Worm (Caenorhabditis elegans) whole organism, L3 larva: ENCODE results near the gene lin-9.

Experiments
- R02D3.7 ChIP-seq: fragments of 150-350 bp; optimal IDR thresholded peaks from 2 replicates; lab custom pipeline; 2014; ENCODE audit warnings: missing biosample characterization, missing genetic modification characterization
- ZK546.5 ChIP-seq: sonication (generic microtip); optimal IDR thresholded peaks from 2 replicates; lab custom pipeline; 2017; ENCODE audit warnings: missing biosample characterization, missing genetic modification characterization
- aly-2 ChIP-seq: fragments of 150-350 bp; optimal IDR thresholded peaks from 2 replicates; lab custom pipeline; 2014; ENCODE audit warnings: missing biosample characterization, missing genetic modification characterization
- ama-1 ChIP-seq: fragments of 150-350 bp; optimal IDR thresholded peaks from 2 replicates; lab custom pipeline; 2018
- ceh-16 ChIP-seq: sonication (generic microtip); optimal IDR thresholded peaks from 2 replicates; lab custom pipeline; 2017; ENCODE audit warnings: missing biosample characterization, missing genetic modification characterization
- ceh-28 ChIP-seq: fragments of 150-350 bp; optimal IDR thresholded peaks from 2 replicates; lab custom pipeline; 2014; ENCODE audit warnings: missing biosample characterization, missing genetic modification reagents, missing genetic modification characterization
- ceh-9 ChIP-seq: sonication (generic microtip); optimal IDR thresholded peaks from 2 replicates; lab custom pipeline; 2018; ENCODE audit warnings: missing biosample characterization, missing genetic modification characterization
- egl-27 ChIP-seq: sonication (generic microtip); optimal IDR thresholded peaks from 4 replicates; lab custom pipeline; 2017; ENCODE audit warnings: missing biosample characterization, missing genetic modification reagents, missing genetic modification characterization
- egl-5 ChIP-seq: fragments of 150-350 bp; optimal IDR thresholded peaks from 2 replicates; lab custom pipeline; 2017; ENCODE audit warnings: missing biosample characterization, missing genetic modification reagents, missing genetic modification characterization, inconsistent platforms
- elt-1 ChIP-seq: fragments of 150-350 bp; optimal IDR thresholded peaks from 2 replicates; lab custom pipeline; 2014; ENCODE audit warnings: missing biosample characterization, missing genetic modification characterization
- elt-2 ChIP-seq: sonication (generic microtip); optimal IDR thresholded peaks from 2 replicates; lab custom pipeline; 2016; ENCODE audit warnings: missing genetic modification reagents, mild to moderate bottlenecking, missing genetic modification characterization, missing compliant biosample characterization
- elt-3 ChIP-seq, 3 experiments: fragments of 150-350 bp in 1 of 3; sonication (generic microtip) in 2 of 3; optimal IDR thresholded peaks; 2 replicates in 2 of 3; 4 replicates in 1 of 3; lab custom pipeline; 2014 to 2017; ENCODE audit warnings: missing biosample characterization in 3 of 3, missing genetic modification characterization in 3 of 3
- fkh-10 ChIP-seq: sonication (generic microtip); optimal IDR thresholded peaks from 2 replicates; lab custom pipeline; 2017; ENCODE audit warnings: missing biosample characterization, missing genetic modification reagents, missing genetic modification characterization
- fkh-2 ChIP-seq: fragments of 150-350 bp; optimal IDR thresholded peaks from 2 replicates; lab custom pipeline; 2014; ENCODE audit warnings: missing biosample characterization, missing genetic modification reagents, missing genetic modification characterization
- hmg-11 ChIP-seq: sonication (generic microtip); optimal IDR thresholded peaks from 2 replicates; lab custom pipeline; 2016; ENCODE audit warnings: missing genetic modification characterization, missing compliant biosample characterization
- jun-1 ChIP-seq: fragments of 150-350 bp; optimal IDR thresholded peaks from 2 replicates; lab custom pipeline; 2014; ENCODE audit warnings: missing biosample characterization, missing genetic modification reagents, missing genetic modification characterization
- lin-15B ChIP-seq: fragments of 150-350 bp; optimal IDR thresholded peaks from 2 replicates; lab custom pipeline; 2014; ENCODE audit warnings: missing biosample characterization, missing genetic modification characterization
- lin-39 ChIP-seq: fragments of 150-350 bp; optimal IDR thresholded peaks from 2 replicates; lab custom pipeline; 2018; ENCODE audit warnings: missing biosample characterization, missing genetic modification reagents, missing genetic modification characterization
- lsy-12 ChIP-seq: sonication (generic microtip); optimal IDR thresholded peaks from 2 replicates; lab custom pipeline; 2016; ENCODE audit warnings: mild to moderate bottlenecking, missing genetic modification characterization, missing compliant biosample characterization
- mdl-1 ChIP-seq: fragments of 150-350 bp; optimal IDR thresholded peaks from 2 replicates; lab custom pipeline; 2014; ENCODE audit warnings: missing biosample characterization, missing genetic modification characterization
- mml-1 ChIP-seq: fragments of 150-350 bp; sonication (generic microtip); optimal IDR thresholded peaks from 3 replicates; lab custom pipeline; 2014; ENCODE audit warnings: missing biosample characterization, missing genetic modification characterization
- nfya-1 ChIP-seq: sonication (generic microtip); optimal IDR thresholded peaks from 2 replicates; lab custom pipeline; 2017; ENCODE audit warnings: missing genetic modification characterization, mild to moderate bottlenecking, missing compliant biosample characterization, antibody characterized with exemption, moderate library complexity; ENCODE audit not compliant: insufficient read depth
- nhr-12 ChIP-seq: fragments of 150-350 bp; optimal IDR thresholded peaks from 2 replicates; lab custom pipeline; 2014; ENCODE audit warnings: missing biosample characterization, missing genetic modification characterization
- nhr-23 ChIP-seq: fragments of 150-350 bp; optimal IDR thresholded peaks from 2 replicates; lab custom pipeline; 2014; ENCODE audit warnings: missing biosample characterization, missing genetic modification reagents, missing genetic modification characterization
- nhr-237 ChIP-seq: fragments of 150-350 bp; optimal IDR thresholded peaks from 2 replicates; lab custom pipeline; 2014; ENCODE audit warnings: missing biosample characterization, missing genetic modification characterization
- nhr-25 ChIP-seq: sonication (generic microtip); optimal IDR thresholded peaks from 2 replicates; lab custom pipeline; 2017; ENCODE audit warnings: missing biosample characterization, missing genetic modification characterization
- nhr-28 ChIP-seq: fragments of 150-350 bp; optimal IDR thresholded peaks from 2 replicates; lab custom pipeline; 2014; ENCODE audit warnings: missing biosample characterization, missing genetic modification characterization
- nhr-43 ChIP-seq: sonication (generic microtip); optimal IDR thresholded peaks from 2 replicates; lab custom pipeline; 2016; ENCODE audit warnings: mild to moderate bottlenecking, missing genetic modification characterization, missing compliant biosample characterization; ENCODE audit not compliant: poor library complexity, severe bottlenecking
- nhr-67 ChIP-seq: fragments of 150-350 bp; optimal IDR thresholded peaks from 2 replicates; lab custom pipeline; 2014; ENCODE audit warnings: missing biosample characterization, missing genetic modification characterization
- nhr-77 ChIP-seq: fragments of 150-350 bp; optimal IDR thresholded peaks from 2 replicates; lab custom pipeline; 2014; ENCODE audit warnings: missing biosample characterization, missing genetic modification characterization
- pqm-1 ChIP-seq: fragments of 150-350 bp; optimal IDR thresholded peaks from 2 replicates; lab custom pipeline; 2017; ENCODE audit warnings: missing biosample characterization, missing genetic modification characterization, inconsistent platforms
- sea-2 ChIP-seq: fragments of 150-350 bp; sonication (generic microtip); optimal IDR thresholded peaks from 4 replicates; lab custom pipeline; 2014; ENCODE audit warnings: missing biosample characterization, missing genetic modification reagents, missing genetic modification characterization
- skn-1 ChIP-seq: fragments of 150-350 bp; optimal IDR thresholded peaks from 2 replicates; lab custom pipeline; 2014; ENCODE audit warnings: missing biosample characterization, missing genetic modification characterization
- snpc-4 ChIP-seq: fragments of 150-350 bp; optimal IDR thresholded peaks from 2 replicates; lab custom pipeline; 2014; ENCODE audit warnings: missing biosample characterization, missing genetic modification characterization
- tbx-2 ChIP-seq: sonication (generic microtip); optimal IDR thresholded peaks from 2 replicates; lab custom pipeline; 2016; ENCODE audit warnings: mild to moderate bottlenecking, missing genetic modification characterization, missing compliant biosample characterization
- unc-39 ChIP-seq: sonication (generic microtip); optimal IDR thresholded peaks from 4 replicates; lab custom pipeline; 2017; ENCODE audit warnings: missing biosample characterization, missing genetic modification characterization
- unc-62 ChIP-seq: fragments of 150-350 bp; sonication (generic microtip); optimal IDR thresholded peaks from 4 replicates; lab custom pipeline; 2014; ENCODE audit warnings: missing biosample characterization, missing genetic modification reagents, missing genetic modification characterization
- zag-1 ChIP-seq: fragments of 150-350 bp; optimal IDR thresholded peaks from 2 replicates; lab custom pipeline; 2014; ENCODE audit warnings: missing biosample characterization, missing genetic modification characterization
- ztf-11 ChIP-seq: fragments of 150-350 bp; optimal IDR thresholded peaks from 2 replicates; lab custom pipeline; 2014; ENCODE audit warnings: missing biosample characterization, missing genetic modification characterization
- ztf-4 ChIP-seq: fragments of 150-350 bp; optimal IDR thresholded peaks from 2 replicates; lab custom pipeline; 2014; ENCODE audit warnings: missing biosample characterization, missing genetic modification characterization

lin-9 gene

DNA sequence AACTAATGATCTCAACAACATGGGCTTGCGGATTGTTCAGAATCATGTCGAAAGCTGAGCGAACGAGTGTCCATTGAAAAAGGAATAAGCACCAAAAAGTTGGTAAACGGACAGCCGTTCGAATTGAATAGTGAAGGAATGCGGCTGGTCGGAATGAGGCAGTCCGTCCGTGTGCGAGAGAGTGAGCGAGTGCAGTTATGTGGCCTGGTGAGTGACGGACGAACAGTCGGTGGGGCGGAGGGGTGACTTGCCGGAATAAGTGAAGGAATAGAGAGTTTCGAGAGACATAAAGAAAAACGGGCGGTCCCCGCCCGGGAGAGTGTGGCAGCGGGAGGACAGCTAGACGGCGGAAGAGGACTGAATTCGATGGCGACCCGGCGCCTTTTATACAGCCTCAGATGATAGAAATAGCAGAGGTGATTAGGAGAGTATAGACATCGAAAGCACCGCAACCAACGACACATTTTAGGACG, 38.6 kb downstream of the lin-9 start (continued):
- TF ChIP-seq lin-39 (no peak), elt-1 (tag; lab: Kevin White, UChicago) (no peak), unc-62 (GFP tag; lab: Kevin White, UChicago) (no peak)

DNA sequence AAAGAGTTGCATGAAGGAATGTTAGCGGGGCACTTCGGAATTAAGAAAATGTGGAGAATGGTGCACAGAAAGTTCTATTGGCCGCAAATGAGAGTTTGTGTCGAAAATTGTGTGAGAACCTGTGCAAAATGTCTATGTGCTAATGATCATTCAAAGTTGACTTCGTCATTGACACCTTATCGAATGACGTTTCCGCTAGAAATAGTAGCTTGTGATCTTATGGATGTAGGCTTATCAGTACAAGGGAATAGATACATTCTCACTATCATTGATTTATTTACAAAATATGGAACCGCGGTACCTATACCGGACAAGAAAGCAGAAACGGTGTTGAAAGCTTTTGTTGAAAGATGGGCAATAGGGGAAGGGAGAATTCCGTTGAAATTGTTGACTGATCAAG, 45.4 kb downstream of the lin-9 start:
- TF ChIP-seq nhr-67: no peak
- TF ChIP-seq ztf-4 (tag; lab: Kevin White, UChicago): no peak
- no peak for TF ChIP-seq elt-1 (tag; lab: Kevin White, UChicago)
- TF ChIP-seq lin-15B (tag; lab: Kevin White, UChicago): no peak
- TF ChIP-seq R02D3.7 (tag; lab: Kevin White, UChicago): no peak
- no peak for TF ChIP-seq skn-1 (tag; lab: Kevin White, UChicago)
- TF ChIP-seq sea-2 (GFP tag; lab: Kevin White, UChicago): no peak
- no peak for TF ChIP-seq snpc-4
- no peak for TF ChIP-seq ceh-16 (tag; lab: Kevin White, UChicago)
- no peak for TF ChIP-seq fkh-2
- no peak for TF ChIP-seq nfya-1
- no peak for TF ChIP-seq nhr-237 (tag; lab: Kevin White, UChicago)
- no peak for TF ChIP-seq mml-1 (tag; lab: Kevin White, UChicago)
- no peak for TF ChIP-seq ceh-28
- no peak for TF ChIP-seq pqm-1 (tag; lab: Kevin White, UChicago)
- TF ChIP-seq nhr-28: no peak
- TF ChIP-seq lsy-12 (tag; lab: Kevin White, UChicago): no peak
- TF ChIP-seq ZK546.5: no peak
- no peak for TF ChIP-seq egl-27 (tag; lab: Kevin White, UChicago)
- TF ChIP-seq zag-1 (tag; lab: Kevin White, UChicago): no peak

ce11 chrIII:8851961-8852360, 52.0 kb downstream of the lin-9 start, which contains the start of gene plg-1:
Gene plg-1, plus strand, starts transcription at chrIII:8852261.
- no peak for TF ChIP-seq nhr-43 (tag; lab: Kevin White, UChicago)
- no peak for TF ChIP-seq lin-39
- TF ChIP-seq mml-1 (tag; lab: Kevin White, UChicago): no peak
- no peak for TF ChIP-seq nhr-67
- no peak for TF ChIP-seq nhr-12 (tag; lab: Kevin White, UChicago)
- TF ChIP-seq nhr-23 (tag; lab: Kevin White, UChicago): no peak
- TF ChIP-seq unc-39 (tag; lab: Kevin White, UChicago): no peak
- no peak for TF ChIP-seq ama-1 (lab: Kevin White, UChicago)
- no peak for TF ChIP-seq ZK546.5
- TF ChIP-seq snpc-4: no peak
- TF ChIP-seq unc-62 (GFP tag; lab: Kevin White, UChicago): no peak
- no peak for TF ChIP-seq ztf-11 (tag; lab: Kevin White, UChicago)
- no peak for TF ChIP-seq zag-1 (tag; lab: Kevin White, UChicago)

- TF ChIP-seq lsy-12 (tag; lab: Kevin White, UChicago) (peak; percentile 25), elt-3 (tag; optimal IDR thresholded peaks at IDR 0.05; lab: Kevin White, UChicago) (no peak), ceh-28 (peak; percentile 38), nhr-28 (no peak), elt-2 (peak; percentile 22), mml-1 (tag; lab: Kevin White, UChicago) (no peak), sea-2 (GFP tag; lab: Kevin White, UChicago) (no peak), tbx-2 (tag; lab: Kevin White, UChicago) (no peak), mdl-1 (tag; lab: Kevin White, UChicago) (no peak), nhr-77 (no peak), R02D3.7 (tag; lab: Kevin White, UChicago) (no peak), nhr-25 (tag; lab: Kevin White, UChicago) (peak; percentile 33), ama-1 (lab: Kevin White, UChicago) (no peak), nhr-43 (tag; lab: Kevin White, UChicago) (peak; percentile 76), nhr-237 (tag; lab: Kevin White, UChicago) (no peak), ceh-9 (tag; lab: Kevin White, UChicago) (no peak), fkh-10 (GFP tag; lab: Kevin White, UChicago) (no peak), hmg-11 (tag; lab: Kevin White, UChicago) (no peak), snpc-4 (peak; percentile 67), egl-27 (tag; lab: Kevin White, UChicago) (no peak), jun-1 (no peak), lin-39 (peak; percentile 68), ztf-11 (tag; lab: Kevin White, UChicago) (no peak), lin-15B (tag; lab: Kevin White, UChicago) (peak; percentile 80), ztf-4 (tag; lab: Kevin White, UChicago) (no peak), egl-5 (tag; lab: Kevin White, UChicago) (no peak), nhr-23 (tag; lab: Kevin White, UChicago) (peak; percentile 72), aly-2 (tag; lab: Kevin White, UChicago) (no peak)
- TF ChIP-seq, all 47 proteins: peak for 9
Measured at ce11 chrIII:8850482-8851047, 53.4 kb downstream of the lin-9 start, which contains the start of gene F44E2.9. Gene F44E2.9, minus strand, starts transcription at chrIII:8850532.
